Fruit fly (Drosophila melanogaster) whole organism: ENCODE data around the gene scyl.

Experiments
- CG8478 ChIP-seq: fragments of >200 bp; optimal IDR thresholded peaks from 2 replicates; lab custom pipeline; 2018; ENCODE audit warnings: inconsistent platforms
- Dll ChIP-seq: fragments of >200 bp; optimal IDR thresholded peaks from 2 replicates; lab custom pipeline; 2017
- EcR ChIP-seq, 2 experiments: fragments of >200 bp; optimal IDR thresholded peaks; 2 replicates each; lab custom pipeline; 2017; ENCODE audit warnings: missing biosample characterization in 2 of 2, missing genetic modification characterization in 2 of 2, missing genetic modification reagents in 2 of 2
- pan ChIP-seq: fragments of >200 bp; optimal IDR thresholded peaks from 2 replicates; lab custom pipeline; 2017
- psq ChIP-seq: fragments of >200 bp; optimal IDR thresholded peaks from 2 replicates; lab custom pipeline; 2017
- usp ChIP-seq: fragments of >200 bp; optimal IDR thresholded peaks from 2 replicates; lab custom pipeline; 2017; ENCODE audit warnings: missing biosample characterization, missing genetic modification characterization, mixed read lengths

scyl gene

DNA sequence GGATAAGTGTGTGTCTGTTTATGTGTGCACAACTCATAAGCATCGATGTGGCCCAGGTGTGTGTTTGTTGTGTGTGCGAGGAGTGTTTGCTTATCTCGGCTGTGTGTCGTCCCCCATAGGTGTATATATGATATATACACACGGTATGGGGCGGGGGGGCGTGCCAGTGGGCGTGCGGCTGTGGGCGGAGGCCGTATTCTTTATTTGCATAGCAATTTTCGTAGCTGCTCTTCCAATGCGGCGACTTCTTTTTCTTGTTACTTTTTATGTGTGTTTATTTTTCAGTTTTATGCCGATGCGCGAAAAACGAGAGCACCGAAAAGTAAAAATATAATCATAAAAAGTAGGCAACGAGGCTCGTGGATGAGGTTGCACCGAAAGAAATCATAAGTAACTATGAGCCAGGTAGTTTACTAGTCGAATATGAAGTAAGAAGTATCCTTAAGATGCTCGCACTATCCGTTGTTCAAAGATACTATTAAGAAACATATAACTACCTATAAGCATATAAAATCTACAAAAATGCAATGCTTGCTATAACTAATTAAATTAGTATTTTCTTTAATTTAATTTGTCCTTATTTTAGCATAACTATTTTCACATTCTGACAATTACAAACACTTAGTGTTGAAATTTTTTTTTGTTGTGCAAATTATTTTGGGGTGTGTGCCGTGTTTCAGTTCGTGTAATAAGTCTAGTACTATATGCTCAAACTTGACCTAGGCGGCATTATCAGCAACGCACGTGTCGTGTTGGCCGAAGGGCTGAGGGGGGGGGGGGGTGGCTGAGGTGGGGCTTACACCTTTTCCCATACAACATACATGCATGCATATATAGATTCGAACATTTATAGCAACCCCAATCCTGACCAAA, 26.6 kb downstream of the scyl start:
- TF ChIP-seq pan (lab: Kevin White, UChicago): no peak
- no peak for TF ChIP-seq psq (lab: Kevin White, UChicago)
- no peak for TF ChIP-seq usp (GFP tag; lab: Kevin White, UChicago)
- TF ChIP-seq CG8478 (lab: Kevin White, UChicago): no peak
- no peak for TF ChIP-seq EcR (GFP tag; optimal IDR thresholded peaks at IDR 0.05; lab: Kevin White, UChicago)
- no peak for TF ChIP-seq Dll (lab: Kevin White, UChicago)

DNA sequence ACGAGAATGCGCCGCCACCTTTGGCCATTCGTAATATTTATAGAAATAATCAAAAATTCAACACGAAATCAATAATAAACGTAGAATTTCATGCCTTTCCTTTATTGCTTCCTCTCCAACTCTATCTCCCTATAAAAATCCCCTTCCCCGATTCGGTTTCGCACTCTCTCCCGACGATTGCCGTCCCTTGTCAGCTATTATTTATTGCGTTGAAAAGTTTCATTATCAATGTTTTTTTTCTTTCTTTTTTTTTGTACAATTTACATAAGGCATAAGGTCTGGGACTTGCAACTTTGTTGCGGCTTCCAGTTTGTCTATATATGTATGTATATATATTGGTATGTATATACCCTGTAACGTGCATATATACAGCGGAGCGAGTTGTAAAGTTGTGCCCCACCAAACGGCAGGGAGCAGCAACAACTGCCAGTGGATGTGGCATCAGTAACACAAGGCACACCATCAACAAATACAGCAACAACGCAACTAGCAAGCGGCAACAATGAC, 27.3 kb downstream of the scyl start:
- no peak for TF ChIP-seq usp (GFP tag; lab: Kevin White, UChicago)
- TF ChIP-seq Dll (lab: Kevin White, UChicago): no peak
- TF ChIP-seq CG8478 (lab: Kevin White, UChicago): no peak
- TF ChIP-seq psq (lab: Kevin White, UChicago): no peak
- TF ChIP-seq EcR (GFP tag; optimal IDR thresholded peaks at IDR 0.05; lab: Kevin White, UChicago): no peak
- TF ChIP-seq pan (lab: Kevin White, UChicago): no peak

DNA sequence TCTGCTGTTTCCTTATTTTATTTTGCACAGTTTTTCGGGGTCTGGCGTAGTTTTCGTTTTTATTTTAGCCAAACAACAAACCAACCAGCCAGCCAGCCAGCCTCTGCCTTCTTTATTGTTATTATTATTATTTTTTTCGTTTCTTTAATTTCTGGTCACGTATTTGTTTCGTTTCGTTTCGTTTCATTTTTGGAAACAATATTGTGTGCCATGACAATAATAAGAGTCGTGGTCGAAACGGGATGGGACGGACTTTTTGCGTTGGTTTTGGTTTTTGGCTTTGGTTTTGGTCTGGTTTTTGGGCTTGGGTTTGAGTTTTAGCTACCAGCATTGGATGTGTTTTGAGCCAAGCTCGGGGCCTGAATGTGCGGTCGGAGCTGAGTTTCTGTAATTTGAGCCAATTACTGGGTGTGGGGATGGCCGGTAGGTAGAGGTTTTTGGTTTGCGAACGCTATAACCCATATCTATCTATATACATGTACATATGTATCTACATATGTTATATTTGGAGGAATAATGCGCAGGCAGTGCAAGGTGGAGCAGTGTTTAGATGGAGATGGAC, 28.5 kb downstream of the scyl start:
- TF ChIP-seq CG8478 (lab: Kevin White, UChicago): no peak
- no peak for TF ChIP-seq EcR (GFP tag; optimal IDR thresholded peaks at IDR 0.05; lab: Kevin White, UChicago)
- no peak for TF ChIP-seq psq (lab: Kevin White, UChicago)
- no peak for TF ChIP-seq usp (GFP tag; lab: Kevin White, UChicago)
- no peak for TF ChIP-seq pan (lab: Kevin White, UChicago)
- no peak for TF ChIP-seq Dll (lab: Kevin White, UChicago)

DNA sequence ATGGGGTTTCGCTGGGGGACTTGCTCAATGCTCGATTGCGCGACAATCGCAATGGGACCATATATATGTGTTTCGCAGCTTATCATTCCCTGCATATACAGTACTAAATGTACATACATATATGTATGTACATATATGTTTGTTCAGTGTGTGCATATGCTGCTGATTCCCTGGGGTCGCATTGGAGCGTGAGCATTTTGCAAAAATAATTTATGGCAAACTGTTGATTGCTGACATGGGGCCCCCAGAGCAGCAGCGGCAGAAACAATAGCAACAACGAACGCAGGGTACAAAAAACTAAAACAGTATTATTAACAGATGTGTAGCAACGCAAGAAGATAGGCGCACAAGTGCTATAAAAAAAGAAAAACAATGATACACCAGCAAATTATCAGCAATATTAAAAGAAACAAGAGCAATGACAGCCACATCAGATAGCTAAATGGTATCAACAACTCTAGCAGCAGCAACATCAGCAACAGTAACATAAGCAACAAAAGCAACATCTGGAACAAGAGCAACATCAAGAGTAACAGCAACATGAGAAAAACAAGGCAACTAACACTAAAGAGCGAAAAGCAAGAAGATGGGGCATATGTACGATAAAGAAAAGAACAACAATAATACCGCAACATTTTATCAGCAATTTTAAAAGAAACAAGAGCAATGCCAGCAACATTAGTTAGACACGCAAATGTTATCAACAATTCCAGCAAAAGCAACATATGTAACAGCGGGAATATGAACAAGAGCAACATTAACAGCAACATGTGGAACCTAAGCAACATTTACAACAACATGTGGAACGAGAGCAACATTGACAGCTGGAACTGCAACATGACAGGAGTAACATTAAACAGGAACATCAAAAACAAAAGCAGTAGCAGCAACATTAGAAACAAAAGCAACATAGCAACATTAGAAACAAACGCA, 32.2 kb downstream of the scyl start:
- TF ChIP-seq EcR (GFP tag; optimal IDR thresholded peaks at IDR 0.05; lab: Kevin White, UChicago) (no peak), CG8478 (lab: Kevin White, UChicago) (no peak), usp (GFP tag; lab: Kevin White, UChicago) (no peak), pan (lab: Kevin White, UChicago) (no peak), psq (lab: Kevin White, UChicago) (no peak), Dll (lab: Kevin White, UChicago) (no peak)

DNA sequence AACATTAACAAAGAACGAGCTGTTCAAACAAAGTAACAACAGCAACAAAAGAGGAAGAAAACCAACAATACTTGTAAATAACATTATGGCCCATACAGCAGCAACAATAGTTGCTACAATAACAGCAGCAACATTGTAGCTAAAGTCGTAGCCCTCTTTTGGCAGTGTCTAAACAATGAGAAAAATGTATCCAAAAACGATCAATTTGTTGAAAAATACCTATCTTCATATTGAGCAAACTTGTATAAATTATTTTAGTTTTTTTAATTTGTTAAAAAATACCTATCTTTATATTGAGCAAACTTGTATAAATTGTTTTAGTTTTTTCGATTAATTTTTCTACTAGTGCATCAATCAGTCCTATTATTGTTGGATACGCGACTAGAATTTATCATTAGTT, 33.0 kb downstream of the scyl start:
- TF ChIP-seq psq (lab: Kevin White, UChicago) (no peak), CG8478 (lab: Kevin White, UChicago) (no peak), pan (lab: Kevin White, UChicago) (no peak), usp (GFP tag; lab: Kevin White, UChicago) (no peak), EcR (GFP tag; optimal IDR thresholded peaks at IDR 0.05; lab: Kevin White, UChicago) (no peak), Dll (lab: Kevin White, UChicago) (no peak)

DNA sequence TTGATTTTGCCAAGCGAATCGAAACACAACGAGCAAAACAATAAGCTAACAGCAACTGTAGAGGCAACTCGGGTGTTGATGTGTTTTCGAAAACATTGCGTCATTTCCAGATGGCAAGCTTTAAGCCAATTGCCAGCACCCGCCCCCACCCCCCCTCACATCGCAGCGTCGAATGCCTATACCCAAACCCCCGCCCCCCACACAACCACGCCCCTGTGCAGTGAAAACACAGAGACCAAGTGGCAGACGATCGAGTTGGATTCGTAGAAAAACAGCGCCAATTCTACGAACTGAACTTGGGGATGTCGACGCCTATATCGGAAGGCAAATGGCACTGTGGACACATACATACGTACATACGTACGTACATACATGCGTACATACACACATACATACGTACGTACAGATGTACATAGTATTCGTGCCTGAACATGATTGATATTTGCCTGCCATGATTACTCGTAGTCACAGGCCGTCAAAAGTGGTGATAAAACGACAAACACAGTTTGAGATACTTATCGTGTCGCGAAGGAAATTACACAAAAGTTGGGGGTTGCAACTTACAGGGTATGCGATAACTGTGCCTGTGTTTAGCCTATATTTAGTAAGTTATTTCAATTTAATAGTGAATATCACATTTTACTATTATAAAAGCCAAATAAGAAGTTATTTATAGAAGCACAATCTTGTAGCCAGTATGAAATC, 33.6 kb downstream of the scyl start:
- TF ChIP-seq Dll (lab: Kevin White, UChicago) (no peak), usp (GFP tag; lab: Kevin White, UChicago) (no peak), psq (lab: Kevin White, UChicago) (no peak), CG8478 (lab: Kevin White, UChicago) (no peak), pan (lab: Kevin White, UChicago) (no peak), EcR (GFP tag; optimal IDR thresholded peaks at IDR 0.05; lab: Kevin White, UChicago) (no peak)

DNA sequence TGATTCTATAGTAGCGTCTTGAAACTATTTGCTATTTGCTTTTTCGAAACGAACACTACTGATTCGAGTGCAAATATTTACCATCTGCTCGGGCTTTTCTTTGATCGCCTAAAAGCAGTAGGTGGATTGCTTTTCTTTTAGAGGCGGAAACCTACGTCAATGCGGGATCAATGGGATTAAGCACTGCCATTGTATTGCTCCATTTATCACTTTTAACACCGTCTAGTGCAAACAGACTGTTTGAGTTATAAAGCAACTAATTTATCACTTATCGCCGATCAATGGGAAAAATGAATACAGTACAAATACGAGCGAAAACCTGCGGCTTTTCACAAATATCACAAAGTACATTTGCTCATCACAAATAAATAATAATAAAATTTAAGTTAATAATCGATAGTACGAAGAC, 34.5 kb downstream of the scyl start:
- no peak for TF ChIP-seq Dll (lab: Kevin White, UChicago)
- no peak for TF ChIP-seq psq (lab: Kevin White, UChicago)
- no peak for TF ChIP-seq CG8478 (lab: Kevin White, UChicago)
- no peak for TF ChIP-seq pan (lab: Kevin White, UChicago)
- no peak for TF ChIP-seq usp (GFP tag; lab: Kevin White, UChicago)
- TF ChIP-seq EcR (GFP tag; optimal IDR thresholded peaks at IDR 0.05; lab: Kevin White, UChicago): no peak

DNA sequence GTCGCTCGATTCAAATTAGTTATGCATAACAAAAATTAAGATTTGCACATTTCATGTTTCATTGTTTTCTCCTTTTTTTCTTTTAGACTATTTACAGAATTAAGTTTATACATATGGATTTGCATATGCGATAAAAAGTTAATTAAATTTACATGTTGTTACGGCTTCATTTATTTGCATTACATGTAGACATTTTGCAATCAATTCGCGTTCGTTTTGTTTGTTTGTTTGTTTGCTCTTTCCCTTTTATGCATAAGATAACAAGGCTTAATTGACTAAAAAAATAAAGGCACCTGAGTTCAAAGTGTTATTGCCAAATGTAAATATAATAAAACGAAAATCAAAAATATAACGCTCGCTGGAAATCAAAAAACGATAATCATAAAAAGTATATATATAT, 35.9 kb downstream of the scyl start:
- TF ChIP-seq EcR (GFP tag; optimal IDR thresholded peaks at IDR 0.05; lab: Kevin White, UChicago) (no peak), CG8478 (lab: Kevin White, UChicago) (no peak), usp (GFP tag; lab: Kevin White, UChicago) (no peak), pan (lab: Kevin White, UChicago) (no peak), psq (lab: Kevin White, UChicago) (no peak), Dll (lab: Kevin White, UChicago) (no peak)

DNA sequence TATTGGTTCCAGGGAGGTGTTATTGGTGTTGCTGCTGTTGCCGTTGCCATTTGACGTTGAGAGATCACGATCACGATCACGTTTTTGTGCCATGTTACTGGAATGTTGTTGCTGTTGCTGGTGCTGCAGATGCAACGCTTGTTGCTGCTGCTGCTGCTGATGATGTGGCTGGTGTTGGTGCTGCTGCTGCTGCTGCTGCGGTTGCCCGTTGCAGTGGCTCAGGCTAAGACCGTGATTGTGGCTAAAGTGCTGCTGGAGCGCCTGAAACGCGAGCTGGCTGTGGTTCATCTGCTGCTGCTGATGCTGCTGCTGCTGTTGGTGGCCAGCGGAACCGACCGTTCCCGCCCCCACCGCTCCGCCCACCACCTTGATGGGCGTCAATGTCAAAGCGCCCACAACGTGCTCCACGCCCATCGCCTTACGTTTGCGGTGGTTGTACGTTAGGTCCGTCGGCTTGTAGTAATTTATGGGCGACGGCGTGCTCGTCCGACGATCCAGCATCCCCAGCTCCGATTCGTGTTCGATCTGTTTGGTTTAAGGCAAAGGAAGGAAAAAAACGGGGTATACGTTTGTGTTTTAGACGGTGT, 37.1 kb downstream of the scyl start:
- TF ChIP-seq Dll (lab: Kevin White, UChicago) (no peak), EcR (GFP tag; optimal IDR thresholded peaks at IDR 0.05; lab: Kevin White, UChicago) (no peak), psq (lab: Kevin White, UChicago) (no peak), pan (lab: Kevin White, UChicago) (no peak), usp (GFP tag; lab: Kevin White, UChicago) (no peak), CG8478 (lab: Kevin White, UChicago) (no peak)
